Worm (Caenorhabditis elegans): ENCODE measurements around the gene str-229.
A peak's percentile ranks its signal among the peaks of the same experiment; 100 is the strongest.

str-229 gene

ce11 chrV:3912472-3912871 lies 10.1 kb upstream of the str-229 start, which contains the start of gene srx-68 (continued):
- TF ChIP-seq hpl-2 (GFP tag; optimal IDR thresholded peaks at IDR 0.05), result no peak

- TF ChIP-seq dpl-1 (GFP tag; optimal IDR thresholded peaks at IDR 0.05) (peak in 1 of 3 experiments; percentile 9), ces-1 (GFP tag; optimal IDR thresholded peaks at IDR 0.05) (no peak), elt-3 (tag; optimal IDR thresholded peaks at IDR 0.05) (no peak), sox-4 (tag; optimal IDR thresholded peaks at IDR 0.05) (no peak), nhr-85 (tag) (peak; percentile 64), rnt-1 (tag; optimal IDR thresholded peaks at IDR 0.05) (peak; percentile 11), lin-35 (GFP tag; optimal IDR thresholded peaks at IDR 0.05) (peak in 1 of 2 experiments; percentile 13), nhr-71 (tag; optimal IDR thresholded peaks at IDR 0.05) (no peak), blmp-1 (tag; optimal IDR thresholded peaks at IDR 0.05) (peak; percentile 78), nhr-28 (tag; optimal IDR thresholded peaks at IDR 0.05) (no peak), efl-1 (optimal IDR thresholded peaks at IDR 0.05) (peak in 1 of 2 experiments; percentile 22), efl-1 (GFP tag; optimal IDR thresholded peaks at IDR 0.05 in 1 of 2) (peak in 1 of 2 experiments; percentile 8), aha-1 (tag; optimal IDR thresholded peaks at IDR 0.05) (no peak), C16A3.4 (tag; optimal IDR thresholded peaks at IDR 0.05) (no peak)
Observed at ce11 chrV:3905841-3906240, 3.5 kb upstream of the str-229 start, which contains the start of gene nhr-156. TSS of gene nhr-156 (plus strand) at chrV:3906106.

ce11 chrV:3903424-3903823 lies 1.1 kb upstream of the str-229 start:
- TF ChIP-seq efl-1 (optimal IDR thresholded peaks at IDR 0.05) (no peak), efl-1 (GFP tag; optimal IDR thresholded peaks at IDR 0.05 in 1 of 2) (peak in 1 of 2 experiments; percentile 33), pax-3 (tag; optimal IDR thresholded peaks at IDR 0.05) (no peak), dsc-1 (tag; optimal IDR thresholded peaks at IDR 0.05) (no peak)

ce11 chrV:3900102-3900501 lies 2.3 kb downstream of the str-229 start, which contains the start of gene irld-22:
TSS of gene irld-22 (minus strand) at chrV:3900202.
- TF ChIP-seq hlh-4 (tag; optimal IDR thresholded peaks at IDR 0.05) (no peak), nhr-47 (tag; optimal IDR thresholded peaks at IDR 0.05) (no peak), ztf-4 (tag; optimal IDR thresholded peaks at IDR 0.05) (no peak), ceh-88 (GFP tag; IDR thresholded peaks at IDR 0.05) (no peak), aha-1 (tag; optimal IDR thresholded peaks at IDR 0.05) (no peak), C04F5.9 (tag; optimal IDR thresholded peaks at IDR 0.05) (no peak), fkh-8 (tag; optimal IDR thresholded peaks at IDR 0.05) (no peak)

ce11 chrV:3896018-3896417 lies 6.3 kb downstream of the str-229 start:
- TF ChIP-seq blmp-1 (tag; optimal IDR thresholded peaks at IDR 0.05) (no peak), grh-1 (GFP tag; IDR thresholded peaks at IDR 0.05) (no peak), aly-2 (tag; optimal IDR thresholded peaks at IDR 0.05) (no peak), ztf-11 (tag; optimal IDR thresholded peaks at IDR 0.05) (no peak), mab-9 (GFP tag; IDR thresholded peaks at IDR 0.05) (no peak), hpl-2 (GFP tag; optimal IDR thresholded peaks at IDR 0.05) (no peak)

- no peak for TF ChIP-seq ztf-11 (tag; optimal IDR thresholded peaks at IDR 0.05)
- no peak for TF ChIP-seq elt-2 (tag; optimal IDR thresholded peaks at IDR 0.05)
- no peak for TF ChIP-seq unc-98 (GFP tag; IDR thresholded peaks at IDR 0.05)
- TF ChIP-seq C16A3.4 (tag; optimal IDR thresholded peaks at IDR 0.05), result no peak
- no peak for TF ChIP-seq nhr-237 (tag; optimal IDR thresholded peaks at IDR 0.05)
- no peak for TF ChIP-seq nhr-90 (tag; optimal IDR thresholded peaks at IDR 0.05; ENCODE audit: poor library complexity)
- no peak for TF ChIP-seq C04F5.9 (tag; optimal IDR thresholded peaks at IDR 0.05)
- no peak for TF ChIP-seq nhr-76 (tag; optimal IDR thresholded peaks at IDR 0.05)
- no peak for TF ChIP-seq hpl-2 (GFP tag; optimal IDR thresholded peaks at IDR 0.05)
- no peak for TF ChIP-seq pqm-1 (tag; optimal IDR thresholded peaks at IDR 0.05)
- no peak for TF ChIP-seq tlp-1 (tag; optimal IDR thresholded peaks at IDR 0.05)
- no peak for TF ChIP-seq ama-1 (optimal IDR thresholded peaks at IDR 0.05)
Observed at ce11 chrV:3894661-3895060, 7.7 kb downstream of the str-229 start, which contains the start of gene sre-9. TSS of gene sre-9 (plus strand) at chrV:3894961.
